Worm (Caenorhabditis elegans): ENCODE measurements around the gene T05A7.12.

DNA sequence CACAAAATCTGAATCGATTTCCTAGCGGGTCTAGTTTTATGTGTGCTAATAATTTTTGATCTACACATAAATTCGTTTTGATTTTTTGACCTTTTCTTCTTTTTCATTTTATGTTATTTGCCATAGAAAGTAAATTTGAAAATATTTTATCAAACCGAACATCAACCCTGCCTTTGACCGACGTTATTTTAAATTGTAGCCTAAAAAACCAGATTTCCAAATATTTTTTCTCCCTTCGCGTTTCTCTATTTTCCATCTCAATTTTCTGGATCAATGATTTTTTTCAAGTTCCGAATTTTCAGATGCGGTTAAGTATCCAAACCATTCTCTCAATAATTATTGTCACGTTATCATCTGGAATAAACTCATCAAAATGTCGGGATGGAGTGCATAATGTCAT, 14.8 kb upstream of the T05A7.12 start, which contains the start of gene T05A7.1:
- TF ChIP-seq nfya-1 (tag; optimal IDR thresholded peaks at IDR 0.05; ENCODE audit: insufficient read depth) (no peak), unc-39 (tag; optimal IDR thresholded peaks at IDR 0.05) (no peak), tbx-2 (tag; optimal IDR thresholded peaks at IDR 0.05) (no peak)
